Worm (Caenorhabditis elegans) whole organism, late embryonic: ENCODE results near the gene nhl-1.

Source experiments
- ahr-1 ChIP-seq: sonication (generic microtip); optimal IDR thresholded peaks from 2 replicates; lab custom pipeline; 2016; ENCODE audit warnings: missing genetic modification characterization, missing compliant biosample characterization
- ama-1 ChIP-seq: fragments of 150-350 bp; optimal IDR thresholded peaks from 2 replicates; lab custom pipeline; 2014
- ceh-14 ChIP-seq: sonication (generic microtip); optimal IDR thresholded peaks from 2 replicates; lab custom pipeline; 2016; ENCODE audit warnings: missing genotype, missing genetic modification characterization, missing compliant biosample characterization
- dve-1 ChIP-seq: sonication (generic microtip); optimal IDR thresholded peaks from 2 replicates; lab custom pipeline; 2017; ENCODE audit warnings: antibody characterized with exemption, mild to moderate bottlenecking, missing genetic modification characterization, missing compliant biosample characterization
- ets-4 ChIP-seq: sonication (generic microtip); optimal IDR thresholded peaks from 2 replicates; lab custom pipeline; 2016; ENCODE audit warnings: missing genetic modification characterization, missing compliant biosample characterization
- hlh-30 ChIP-seq: sonication (generic microtip); optimal IDR thresholded peaks from 2 replicates; lab custom pipeline; 2017; ENCODE audit warnings: antibody characterized with exemption, missing genetic modification characterization, missing compliant biosample characterization; ENCODE audit not compliant: insufficient read depth
- nhr-11 ChIP-seq: fragments of 150-350 bp; optimal IDR thresholded peaks from 2 replicates; lab custom pipeline; 2014; ENCODE audit warnings: missing biosample characterization, missing genetic modification characterization
- npax-4 ChIP-seq: sonication (generic microtip); optimal IDR thresholded peaks from 2 replicates; lab custom pipeline; 2016; ENCODE audit warnings: missing genetic modification characterization, missing compliant biosample characterization
- syd-9 ChIP-seq: sonication (generic microtip); optimal IDR thresholded peaks from 2 replicates; lab custom pipeline; 2016; ENCODE audit warnings: mild to moderate bottlenecking, missing genetic modification characterization, moderate library complexity, missing compliant biosample characterization
- ttx-3 ChIP-seq: sonication (generic microtip); optimal IDR thresholded peaks from 2 replicates; lab custom pipeline; 2016; ENCODE audit warnings: missing genetic modification reagents, missing genetic modification characterization, missing compliant biosample characterization
- unc-55 ChIP-seq: sonication (generic microtip); optimal IDR thresholded peaks from 2 replicates; lab custom pipeline; 2017; ENCODE audit warnings: missing biosample characterization, missing genetic modification reagents, missing genetic modification characterization

ce11 chrIII:9173239-9173638, 19.5 kb upstream of the nhl-1 start:
- no peak for TF ChIP-seq unc-55 (GFP tag; lab: Kevin White, UChicago)
- TF ChIP-seq nhr-11 (tag; lab: Kevin White, UChicago), result no peak
- TF ChIP-seq ets-4, result no peak
- TF ChIP-seq hlh-30 (tag; lab: Kevin White, UChicago), result no peak
- no peak for TF ChIP-seq ama-1 (lab: Kevin White, UChicago)
- TF ChIP-seq syd-9, result no peak
- no peak for TF ChIP-seq ahr-1 (tag; lab: Kevin White, UChicago)
- no peak for TF ChIP-seq dve-1 (tag; lab: Kevin White, UChicago)
- no peak for TF ChIP-seq ttx-3 (tag; lab: Kevin White, UChicago)
- no peak for TF ChIP-seq ceh-14 (tag; lab: Kevin White, UChicago)
- TF ChIP-seq npax-4, result no peak
